Worm (Caenorhabditis elegans) whole organism, late embryonic: ENCODE measurements around the gene nspc-3.

Experiments used
- C08G9.2 ChIP-seq: sonication (generic microtip); optimal IDR thresholded peaks from 2 replicates; lab custom pipeline; 2016; ENCODE audit warnings: mild to moderate bottlenecking, missing genetic modification characterization, moderate library complexity, missing compliant biosample characterization
- C38D4.7 ChIP-seq: fragments of 200-800 bp; sonication (Bioruptor generic); optimal IDR thresholded peaks from 2 replicates; lab custom pipeline; 2018; ENCODE audit warnings: mild to moderate bottlenecking, missing genetic modification characterization, moderate library complexity, missing compliant biosample characterization
- K09A11.1 ChIP-seq: sonication (generic microtip); optimal IDR thresholded peaks from 2 replicates; lab custom pipeline; 2017; ENCODE audit warnings: antibody characterized with exemption, mild to moderate bottlenecking, missing genetic modification characterization, missing compliant biosample characterization; ENCODE audit not compliant: insufficient read depth
- ceh-14 ChIP-seq: sonication (generic microtip); optimal IDR thresholded peaks from 2 replicates; lab custom pipeline; 2016; ENCODE audit warnings: missing genotype, missing genetic modification characterization, missing compliant biosample characterization
- ceh-19 ChIP-seq: fragments of 200-800 bp; sonication (Bioruptor generic); optimal IDR thresholded peaks from 2 replicates; lab custom pipeline; 2018; ENCODE audit warnings: mild to moderate bottlenecking, missing genetic modification characterization, missing compliant biosample characterization
- ceh-22 ChIP-seq: sonication (generic microtip); optimal IDR thresholded peaks from 2 replicates; lab custom pipeline; 2017; ENCODE audit warnings: missing biosample characterization, missing genetic modification characterization
- ceh-30 ChIP-seq: fragments of 150-350 bp; optimal IDR thresholded peaks from 2 replicates; lab custom pipeline; 2014; ENCODE audit warnings: missing biosample characterization, missing genetic modification characterization
- ceh-31 ChIP-seq: sonication (generic microtip); optimal IDR thresholded peaks from 2 replicates; lab custom pipeline; 2016; ENCODE audit warnings: missing genetic modification characterization, missing compliant biosample characterization
- ceh-34 ChIP-seq: sonication (generic microtip); optimal IDR thresholded peaks from 2 replicates; lab custom pipeline; 2016; ENCODE audit warnings: mild to moderate bottlenecking, missing genetic modification characterization, missing compliant biosample characterization
- ceh-48 ChIP-seq: sonication (generic microtip); optimal IDR thresholded peaks from 2 replicates; lab custom pipeline; 2016; ENCODE audit warnings: missing genetic modification characterization, inconsistent platforms, missing compliant biosample characterization
- ceh-6 ChIP-seq: fragments of 200-800 bp; sonication (Bioruptor generic); optimal IDR thresholded peaks from 2 replicates; lab custom pipeline; 2018; ENCODE audit warnings: mild to moderate bottlenecking, missing genetic modification characterization, missing compliant biosample characterization
- dmd-4 ChIP-seq: sonication (generic microtip); optimal IDR thresholded peaks from 2 replicates; lab custom pipeline; 2016; ENCODE audit warnings: borderline replicate concordance, missing genetic modification characterization, missing compliant biosample characterization
- ets-4 ChIP-seq: sonication (generic microtip); optimal IDR thresholded peaks from 2 replicates; lab custom pipeline; 2016; ENCODE audit warnings: missing genetic modification characterization, missing compliant biosample characterization
- fax-1 ChIP-seq: sonication (generic microtip); optimal IDR thresholded peaks from 2 replicates; lab custom pipeline; 2016; ENCODE audit warnings: missing genotype, missing genetic modification characterization, missing compliant biosample characterization
- fkh-6 ChIP-seq: sonication (generic microtip); optimal IDR thresholded peaks from 2 replicates; lab custom pipeline; 2016; ENCODE audit warnings: missing genetic modification characterization, missing compliant biosample characterization
- gmeb-2 ChIP-seq: sonication (generic microtip); optimal IDR thresholded peaks from 2 replicates; lab custom pipeline; 2016; ENCODE audit warnings: missing genetic modification characterization, inconsistent platforms, missing compliant biosample characterization
- hlh-30 ChIP-seq: sonication (generic microtip); optimal IDR thresholded peaks from 2 replicates; lab custom pipeline; 2017; ENCODE audit warnings: antibody characterized with exemption, missing genetic modification characterization, missing compliant biosample characterization; ENCODE audit not compliant: insufficient read depth
- lim-6 ChIP-seq: sonication (generic microtip); optimal IDR thresholded peaks from 2 replicates; lab custom pipeline; 2016; ENCODE audit warnings: missing genetic modification characterization, missing compliant biosample characterization
- lin-11 ChIP-seq: fragments of 200-800 bp; sonication (Bioruptor generic); optimal IDR thresholded peaks from 2 replicates; lab custom pipeline; 2018; ENCODE audit warnings: mild to moderate bottlenecking, missing genetic modification characterization, missing compliant biosample characterization
- madf-2 ChIP-seq: sonication (generic microtip); optimal IDR thresholded peaks from 2 replicates; lab custom pipeline; 2017; ENCODE audit warnings: missing genetic modification characterization, missing compliant biosample characterization
- mec-3 ChIP-seq: sonication (generic microtip); optimal IDR thresholded peaks from 2 replicates; lab custom pipeline; 2016; ENCODE audit warnings: borderline replicate concordance, missing genetic modification characterization, missing compliant biosample characterization
- nfya-1 ChIP-seq: sonication (generic microtip); optimal IDR thresholded peaks from 2 replicates; lab custom pipeline; 2017; ENCODE audit warnings: missing genetic modification characterization, mild to moderate bottlenecking, missing compliant biosample characterization, antibody characterized with exemption, moderate library complexity
- pag-3 ChIP-seq: sonication (generic microtip); optimal IDR thresholded peaks from 2 replicates; lab custom pipeline; 2016; ENCODE audit warnings: missing compliant biosample characterization, missing genetic modification characterization, borderline replicate concordance
- pat-9 ChIP-seq: fragments of 200-800 bp; sonication (Bioruptor generic); optimal IDR thresholded peaks from 2 replicates; lab custom pipeline; 2018; ENCODE audit warnings: mild to moderate bottlenecking, missing genetic modification characterization, moderate library complexity, missing compliant biosample characterization
- pha-4 ChIP-seq: fragments of 150-350 bp; optimal IDR thresholded peaks from 2 replicates; lab custom pipeline; 2018; ENCODE audit warnings: missing biosample characterization, missing genetic modification reagents, missing genetic modification characterization
- pros-1 ChIP-seq: fragments of 150-350 bp; optimal IDR thresholded peaks from 2 replicates; lab custom pipeline; 2014; ENCODE audit warnings: missing biosample characterization, missing genetic modification reagents, missing genetic modification characterization
- ref-2 ChIP-seq: sonication (generic microtip); optimal IDR thresholded peaks from 2 replicates; lab custom pipeline; 2016; ENCODE audit warnings: missing genetic modification characterization, missing compliant biosample characterization
- rnt-1 ChIP-seq: sonication (generic microtip); optimal IDR thresholded peaks from 2 replicates; lab custom pipeline; 2016; ENCODE audit warnings: missing genetic modification characterization, missing compliant biosample characterization
- sdc-2 ChIP-seq: sonication (generic microtip); optimal IDR thresholded peaks from 2 replicates; lab custom pipeline; 2016; ENCODE audit warnings: missing genotype, missing genetic modification characterization, missing compliant biosample characterization
- sox-2 ChIP-seq: fragments of 200-800 bp; sonication (Bioruptor generic); IDR thresholded peaks from 2 replicates; pipeline ENCODE4 v1.3.6; 2022; ENCODE audit warnings: missing genetic modification reagents, missing genetic modification characterization, missing compliant biosample characterization
- sox-4 ChIP-seq: sonication (generic microtip); optimal IDR thresholded peaks from 2 replicates; lab custom pipeline; 2017; ENCODE audit warnings: mild to moderate bottlenecking, missing genetic modification characterization, inconsistent platforms, missing compliant biosample characterization
- syd-9 ChIP-seq: sonication (generic microtip); optimal IDR thresholded peaks from 2 replicates; lab custom pipeline; 2016; ENCODE audit warnings: mild to moderate bottlenecking, missing genetic modification characterization, moderate library complexity, missing compliant biosample characterization
- tbx-2 ChIP-seq: sonication (generic microtip); optimal IDR thresholded peaks from 2 replicates; lab custom pipeline; 2016; ENCODE audit warnings: missing genetic modification characterization, missing compliant biosample characterization
- tbx-7 ChIP-seq: sonication (generic microtip); optimal IDR thresholded peaks from 2 replicates; lab custom pipeline; 2016; ENCODE audit warnings: missing genotype, missing genetic modification characterization, missing compliant biosample characterization
- ttx-3 ChIP-seq: sonication (generic microtip); optimal IDR thresholded peaks from 2 replicates; lab custom pipeline; 2016; ENCODE audit warnings: missing genetic modification reagents, missing genetic modification characterization, missing compliant biosample characterization

Gene nspc-3

DNA sequence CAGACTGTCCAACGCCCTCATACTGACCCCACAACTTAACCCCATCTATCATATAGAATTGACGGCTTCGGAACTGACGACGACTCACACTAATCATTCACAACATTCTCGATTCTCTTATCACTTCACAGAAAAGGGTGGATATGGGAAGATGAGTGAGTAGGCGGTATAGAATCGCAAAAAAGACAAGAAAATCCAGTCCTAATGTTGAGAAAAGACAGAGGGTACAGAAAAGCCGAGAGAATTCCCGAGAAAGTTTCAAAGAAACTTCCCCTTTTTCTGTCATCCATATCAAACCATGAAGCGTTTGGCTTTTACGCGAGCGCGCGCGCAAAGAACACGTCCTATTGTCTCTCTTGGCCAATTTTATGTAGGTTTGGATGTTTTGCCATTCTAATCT lies 32.7 kb upstream of the nspc-3 start:
- TF ChIP-seq pag-3 (tag; lab: Kevin White, UChicago) (no peak), lim-6 (tag; lab: Kevin White, UChicago) (no peak), pros-1 (tag; lab: Kevin White, UChicago) (no peak), ceh-31 (tag; lab: Kevin White, UChicago) (no peak), ceh-48 (tag; lab: Kevin White, UChicago) (no peak), ref-2 (no peak), sox-2 (GFP tag; lab: Robert Waterston, UW) (no peak), lin-11 (no peak)

DNA sequence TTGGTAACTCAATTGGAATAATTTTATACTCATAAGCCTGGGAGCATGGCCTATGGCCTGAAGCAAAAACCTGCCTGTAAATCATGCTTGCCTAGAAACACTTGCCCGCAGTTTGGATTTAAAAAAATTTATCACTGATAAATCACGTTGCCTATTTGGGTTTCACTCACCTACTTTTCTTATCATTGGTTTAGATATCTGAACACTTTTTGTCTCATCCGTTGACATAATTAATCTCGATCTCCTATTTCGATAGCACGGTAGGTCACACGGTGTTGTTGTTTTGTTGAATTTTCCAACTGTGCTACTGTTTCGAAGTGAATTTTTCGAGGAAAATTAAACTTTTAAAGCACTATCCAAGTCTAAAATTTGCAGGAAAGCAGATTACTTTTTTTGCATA lies 29.8 kb upstream of the nspc-3 start:
- TF ChIP-seq ceh-19 (GFP tag; lab: Kevin White, UChicago) (no peak), hlh-30 (tag; lab: Kevin White, UChicago) (no peak), pat-9 (tag; lab: Kevin White, UChicago) (no peak), gmeb-2 (no peak), ets-4 (tag; lab: Kevin White, UChicago) (no peak), pag-3 (tag; lab: Kevin White, UChicago) (no peak), ceh-14 (no peak), fax-1 (tag; lab: Kevin White, UChicago) (no peak), ttx-3 (no peak), mec-3 (tag; lab: Kevin White, UChicago) (no peak), madf-2 (no peak), ceh-6 (GFP tag; lab: Kevin White, UChicago) (no peak), sox-4 (tag; lab: Kevin White, UChicago) (no peak), C38D4.7 (GFP tag; lab: Kevin White, UChicago) (no peak)

DNA sequence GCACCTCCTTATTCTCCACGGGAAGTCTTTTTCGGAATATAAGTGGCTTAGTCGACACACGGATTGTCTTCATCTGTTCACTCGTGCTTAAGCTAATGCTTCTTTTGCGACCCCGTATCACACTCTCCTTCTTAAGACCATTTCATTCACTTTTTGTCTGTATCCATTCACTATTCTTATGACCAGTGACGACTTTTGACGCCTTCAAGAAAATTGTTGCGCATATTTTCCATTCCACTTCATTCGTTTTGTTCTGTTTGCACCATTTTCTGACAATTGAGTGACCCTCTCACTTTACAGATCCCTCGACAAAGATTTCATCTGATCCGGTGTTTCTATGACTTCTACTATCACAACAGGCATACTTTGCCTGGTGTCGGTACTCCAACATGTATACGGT lies 29.3 kb upstream of the nspc-3 start, which contains the start of gene H03E18.1:
H03E18.1 (plus strand) TSS at position 301 of the 400 bp plus-strand sequence.
- TF ChIP-seq nfya-1 (tag; lab: Kevin White, UChicago) (no peak), tbx-7 (no peak), ceh-31 (tag; lab: Kevin White, UChicago) (no peak), lim-6 (tag; lab: Kevin White, UChicago) (no peak), K09A11.1 (tag; lab: Kevin White, UChicago) (no peak), syd-9 (tag; lab: Kevin White, UChicago) (no peak), fkh-6 (tag; lab: Kevin White, UChicago) (no peak), ceh-34 (no peak), lin-11 (no peak), pag-3 (tag; lab: Kevin White, UChicago) (no peak), madf-2 (no peak), pha-4 (tag; lab: Kevin White, UChicago) (no peak), dmd-4 (tag; lab: Kevin White, UChicago) (no peak), rnt-1 (tag; lab: Kevin White, UChicago) (no peak)

DNA sequence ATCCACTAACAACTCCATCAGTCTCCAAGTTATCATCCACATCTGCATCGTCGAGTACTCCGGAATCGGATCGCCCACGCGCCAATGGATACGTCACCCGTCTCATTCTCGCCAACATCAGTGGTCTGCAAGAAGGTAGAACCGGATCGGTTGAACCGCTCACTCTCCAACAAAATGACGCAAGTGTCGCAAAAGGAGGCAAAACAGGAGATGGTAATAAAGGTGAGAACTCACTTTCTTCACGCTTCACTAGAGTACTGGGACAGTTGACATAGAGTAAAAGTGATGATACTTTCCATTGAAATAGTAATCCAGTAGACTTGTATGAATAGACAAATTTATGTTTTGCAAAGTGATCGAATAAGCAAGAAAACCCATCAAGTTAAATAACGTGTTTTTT lies 27.8 kb upstream of the nspc-3 start:
- TF ChIP-seq mec-3 (tag; lab: Kevin White, UChicago) (no peak), ceh-30 (no peak), ceh-22 (tag; lab: Kevin White, UChicago) (no peak), tbx-2 (tag; lab: Kevin White, UChicago) (no peak), K09A11.1 (tag; lab: Kevin White, UChicago) (no peak), sox-2 (GFP tag; lab: Robert Waterston, UW) (no peak), syd-9 (tag; lab: Kevin White, UChicago) (no peak), C08G9.2 (tag; lab: Kevin White, UChicago) (no peak), sdc-2 (tag; lab: Kevin White, UChicago) (no peak), hlh-30 (tag; lab: Kevin White, UChicago) (no peak), ceh-34 (no peak)
